Fruit fly (Drosophila melanogaster): ENCODE measurements around the gene Aplip1.

Aplip1 gene

dm6 chr3L:1166266-1166665 lies 29.9 kb upstream of the Aplip1 start (continued):
- no peak for TF ChIP-seq fru (optimal IDR thresholded peaks at IDR 0.05)
- no peak for TF ChIP-seq eve (GFP tag; optimal IDR thresholded peaks at IDR 0.05)
- TF ChIP-seq gce (GFP tag; IDR thresholded peaks at IDR 0.05), result peak; percentile 76
- no peak for TF ChIP-seq CG32772 (GFP tag; IDR thresholded peaks at IDR 0.05)
- no peak for TF ChIP-seq corto (GFP tag; optimal IDR thresholded peaks at IDR 0.05)
- TF ChIP-seq prd (optimal IDR thresholded peaks at IDR 0.05), result no peak
- peak; percentile 10; the same call in 1 of the 3 replicates for TF ChIP-seq prd (GFP tag; IDR thresholded peaks at IDR 0.05)
- peak; percentile 25 for TF ChIP-seq CG10654 (GFP tag; optimal IDR thresholded peaks at IDR 0.05)
- TF ChIP-seq dmrt99B (tag; optimal IDR thresholded peaks at IDR 0.05), result peak; percentile 53
- TF ChIP-seq esg (GFP tag; conservative IDR thresholded peaks at IDR 0.05), result no peak
- peak in 1 of 2 experiments; percentile 97 for TF ChIP-seq tll (GFP tag; optimal IDR thresholded peaks at IDR 0.05)
- peak; percentile 63 for TF ChIP-seq CrebB (tag; optimal IDR thresholded peaks at IDR 0.05)
- TF ChIP-seq CG43689 (GFP tag; IDR thresholded peaks at IDR 0.05), result no peak
- TF ChIP-seq hb (GFP tag; IDR thresholded peaks at IDR 0.05; ENCODE audit: partially characterized antibody), result no peak
- TF ChIP-seq p53 (GFP tag; optimal IDR thresholded peaks at IDR 0.05), result peak; percentile 34
- peak; percentile 16 for TF ChIP-seq CG9797 (GFP tag; optimal IDR thresholded peaks at IDR 0.05)
- TF ChIP-seq Gsc (GFP tag; IDR thresholded peaks at IDR 0.05), result no peak
- no peak for TF ChIP-seq Abd-B (GFP tag; optimal IDR thresholded peaks at IDR 0.05)
- peak; percentile 15; the same call in 1 of the 2 replicates for TF ChIP-seq danr (GFP tag; IDR thresholded peaks at IDR 0.05)
- peak; percentile 18 for TF ChIP-seq CG3281 (GFP tag; optimal IDR thresholded peaks at IDR 0.05)
- no peak for TF ChIP-seq Ets65A (GFP tag)
- TF ChIP-seq ttk (GFP tag; IDR thresholded peaks at IDR 0.05), result no peak
- TF ChIP-seq usp (GFP tag; optimal IDR thresholded peaks at IDR 0.05), result no peak
- TF ChIP-seq ac (GFP tag; optimal IDR thresholded peaks at IDR 0.05), result peak; percentile 93
- TF ChIP-seq peb (GFP tag; IDR thresholded peaks at IDR 0.05), result peak; percentile 45; the same call in 1 of the 2 replicates
- no peak; the same call in 1 of the 2 replicates for TF ChIP-seq Ada2b (GFP tag; IDR thresholded peaks at IDR 0.05)
- TF ChIP-seq CG12942 (GFP tag; optimal IDR thresholded peaks at IDR 0.05), result peak; percentile 16
- TF ChIP-seq CG17359 (tag; optimal IDR thresholded peaks at IDR 0.05), result peak; percentile 71
- TF ChIP-seq CkIIα-i1 (GFP tag; IDR thresholded peaks at IDR 0.05), result no peak
- no peak for TF ChIP-seq Ravus (GFP tag; IDR thresholded peaks at IDR 0.05)
- no peak for TF ChIP-seq Meics (GFP tag; optimal IDR thresholded peaks at IDR 0.05)
- no peak for TF ChIP-seq abd-A (tag; optimal IDR thresholded peaks at IDR 0.05)
- TF ChIP-seq zen (tag; optimal IDR thresholded peaks at IDR 0.05), result peak; percentile 71
- TF ChIP-seq CG1602 (GFP tag; optimal IDR thresholded peaks at IDR 0.05), result no peak
- TF ChIP-seq Sox100B (GFP tag; optimal IDR thresholded peaks at IDR 0.05), result peak; percentile 79
- peak; percentile 79 for TF ChIP-seq bab2 (GFP tag; optimal IDR thresholded peaks at IDR 0.05)
- TF ChIP-seq gro (GFP tag; optimal IDR thresholded peaks at IDR 0.05), result no peak
- peak; percentile 75 for TF ChIP-seq CG8359 (GFP tag; optimal IDR thresholded peaks at IDR 0.05; ENCODE audit: borderline replicate concordance)
- TF ChIP-seq Blimp-1 (GFP tag; optimal IDR thresholded peaks at IDR 0.05), result peak; percentile 70
- TF ChIP-seq onecut (GFP tag; IDR thresholded peaks at IDR 0.05), result peak; percentile 60
- TF ChIP-seq psq (GFP tag; optimal IDR thresholded peaks at IDR 0.05), result no peak
- TF ChIP-seq klu (GFP tag; IDR thresholded peaks at IDR 0.05), result no peak
- TF ChIP-seq Atf-2 (GFP tag; optimal IDR thresholded peaks at IDR 0.05), result no peak
- TF ChIP-seq pho (GFP tag; optimal IDR thresholded peaks at IDR 0.05), result no peak
- TF ChIP-seq CG4360 (GFP tag; IDR thresholded peaks at IDR 0.05), result peak; percentile 10; the same call in 1 of the 2 replicates
- TF ChIP-seq CG6254 (GFP tag; optimal IDR thresholded peaks at IDR 0.05), result peak; percentile 76
- TF ChIP-seq CG3847 (GFP tag; IDR thresholded peaks at IDR 0.05), result no peak
- no peak for TF ChIP-seq Adf1 (GFP tag; IDR thresholded peaks at IDR 0.05)
- TF ChIP-seq Poxn (GFP tag; IDR thresholded peaks at IDR 0.05), result no peak
- no peak for TF ChIP-seq vnd (GFP tag; IDR thresholded peaks at IDR 0.05; ENCODE audit: partially characterized antibody)
- peak; percentile 28 for TF ChIP-seq CG15269 (tag; optimal IDR thresholded peaks at IDR 0.05)
- no peak for TF ChIP-seq CG30020 (tag; optimal IDR thresholded peaks at IDR 0.05)

All from whole organism, embryonic.